Fruit fly (Drosophila melanogaster): Measurements from ENCODE around the gene BBS8.

BBS8 gene

dm6 chr2L:414593-415399 lies 7.9 kb upstream of the BBS8 start, which contains the start of the genes AP-2alpha and ebi (continued):
- TF ChIP-seq CHES-1-like (GFP tag; optimal IDR thresholded peaks at IDR 0.05): peak; percentile 97
- peak; percentile 77 for TF ChIP-seq Usf (GFP tag; optimal IDR thresholded peaks at IDR 0.05)
- peak; percentile 90 for TF ChIP-seq CG14710 (tag; optimal IDR thresholded peaks at IDR 0.05)
- TF ChIP-seq Sry-β (GFP tag; optimal IDR thresholded peaks at IDR 0.05): peak; percentile 48
- peak; percentile 91 for TF ChIP-seq al (GFP tag; IDR thresholded peaks at IDR 0.05)
- TF ChIP-seq so (GFP tag; IDR thresholded peaks at IDR 0.05): peak; percentile 72; the same call in 2 of the 3 replicates
- TF ChIP-seq Tbp (GFP tag; optimal IDR thresholded peaks at IDR 0.05): no peak
- peak; percentile 84 for TF ChIP-seq dmrt11E (tag; optimal IDR thresholded peaks at IDR 0.05)
- TF ChIP-seq Hr39 (optimal IDR thresholded peaks at IDR 0.05): no peak
- TF ChIP-seq CG10979 (tag; optimal IDR thresholded peaks at IDR 0.05): peak; percentile 76
- TF ChIP-seq Scr (GFP tag; IDR thresholded peaks at IDR 0.05; ENCODE audit: partially characterized antibody): no peak; the same call in 1 of the 2 replicates
- TF ChIP-seq MESR4 (GFP tag; optimal IDR thresholded peaks at IDR 0.05): peak; percentile 75
- TF ChIP-seq Dfd (GFP tag; optimal IDR thresholded peaks at IDR 0.05): no peak
- peak; percentile 94 for TF ChIP-seq CG13624 (GFP tag; optimal IDR thresholded peaks at IDR 0.05)
- TF ChIP-seq Oaz (GFP tag; IDR thresholded peaks at IDR 0.05): peak; percentile 81
- peak; percentile 81 for TF ChIP-seq ham (GFP tag; IDR thresholded peaks at IDR 0.05)
- no peak for TF ChIP-seq unc-4 (GFP tag; IDR thresholded peaks at IDR 0.05; ENCODE audit: partially characterized antibody)
- peak; percentile 61 for TF ChIP-seq crc (GFP tag; optimal IDR thresholded peaks at IDR 0.05)
- peak; percentile 64 for TF ChIP-seq CG1529 (GFP tag; optimal IDR thresholded peaks at IDR 0.05)
- TF ChIP-seq her (GFP tag; optimal IDR thresholded peaks at IDR 0.05): peak; percentile 93
- no peak for TF ChIP-seq Hr78 (GFP tag; optimal IDR thresholded peaks at IDR 0.05)
- TF ChIP-seq CG8388 (GFP tag; optimal IDR thresholded peaks at IDR 0.05): peak; percentile 68
- no peak for TF ChIP-seq D (optimal IDR thresholded peaks at IDR 0.05)
- TF ChIP-seq D (GFP tag; optimal IDR thresholded peaks at IDR 0.05): peak; percentile 80
- peak; percentile 86 for TF ChIP-seq rib (GFP tag; IDR thresholded peaks at IDR 0.05)
- TF ChIP-seq CG1233 (GFP tag; optimal IDR thresholded peaks at IDR 0.05): peak; percentile 76
- peak; percentile 50 for TF ChIP-seq en (GFP tag; optimal IDR thresholded peaks at IDR 0.05)
- no peak for TF ChIP-seq bbx (GFP tag; IDR thresholded peaks at IDR 0.05; ENCODE audit: partially characterized antibody)
- TF ChIP-seq Vsx1 (GFP tag; optimal IDR thresholded peaks at IDR 0.05): no peak
- TF ChIP-seq dm (GFP tag; optimal IDR thresholded peaks at IDR 0.05): peak; percentile 91
- peak; percentile 93 for TF ChIP-seq Ptx1 (GFP tag; IDR thresholded peaks at IDR 0.05)
- TF ChIP-seq CG2199 (GFP tag; IDR thresholded peaks at IDR 0.05): 0 out of 3 replicates have a peak, but pooled peaks have one; percentile 42
- peak; percentile 90 for TF ChIP-seq CG1603 (tag; optimal IDR thresholded peaks at IDR 0.05)
- peak; percentile 87 for TF ChIP-seq ken (GFP tag; IDR thresholded peaks at IDR 0.05)
- TF ChIP-seq CG34422 (GFP tag; IDR thresholded peaks at IDR 0.05): peak; percentile 84
- peak; percentile 85 for TF ChIP-seq ems (GFP tag; optimal IDR thresholded peaks at IDR 0.05)
- TF ChIP-seq CG13296 (GFP tag; optimal IDR thresholded peaks at IDR 0.05): peak; percentile 54
- peak; percentile 79 for TF ChIP-seq ftz-f1 (GFP tag; optimal IDR thresholded peaks at IDR 0.05)
- peak; percentile 59 for TF ChIP-seq CG6765 (GFP tag; optimal IDR thresholded peaks at IDR 0.05)
- TF ChIP-seq chm (GFP tag; IDR thresholded peaks at IDR 0.05): peak; percentile 78
- peak; percentile 83 for TF ChIP-seq zfh1 (GFP tag; IDR thresholded peaks at IDR 0.05)
- peak; percentile 83 for TF ChIP-seq CG15696 (tag; optimal IDR thresholded peaks at IDR 0.05)
- peak; percentile 93 for TF ChIP-seq CTCF (GFP tag; optimal IDR thresholded peaks at IDR 0.05)
- TF ChIP-seq CG7745 (tag; optimal IDR thresholded peaks at IDR 0.05): no peak
- TF ChIP-seq CG12744 (GFP tag; optimal IDR thresholded peaks at IDR 0.05): peak; percentile 90
- TF ChIP-seq lbe (GFP tag; optimal IDR thresholded peaks at IDR 0.05): peak; percentile 52
- TF ChIP-seq lov (optimal IDR thresholded peaks at IDR 0.05): no peak
- TF ChIP-seq lov (GFP tag; IDR thresholded peaks at IDR 0.05): no peak
- TF ChIP-seq nom (GFP tag; optimal IDR thresholded peaks at IDR 0.05): peak; percentile 55
- peak; percentile 49 for TF ChIP-seq cwo (GFP tag; optimal IDR thresholded peaks at IDR 0.05)
